Worm (Caenorhabditis elegans): ENCODE measurements around the gene C42C1.9.

ce11 chrIV:12305956-12306355, 16.7 kb downstream of the C42C1.9 start:
- TF ChIP-seq unc-62 (GFP tag; optimal IDR thresholded peaks at IDR 0.05): no peak
- TF ChIP-seq R02D3.7 (tag; optimal IDR thresholded peaks at IDR 0.05): no peak
- TF ChIP-seq egl-27 (tag; optimal IDR thresholded peaks at IDR 0.05): no peak
- TF ChIP-seq ceh-9 (tag; optimal IDR thresholded peaks at IDR 0.05): no peak
- no peak for TF ChIP-seq nhr-76 (tag; optimal IDR thresholded peaks at IDR 0.05)
- no peak for TF ChIP-seq nhr-237 (tag; optimal IDR thresholded peaks at IDR 0.05)
- no peak for TF ChIP-seq jun-1 (tag; optimal IDR thresholded peaks at IDR 0.05)
- TF ChIP-seq fos-1 (tag; optimal IDR thresholded peaks at IDR 0.05): no peak
- TF ChIP-seq nhr-67 (tag; optimal IDR thresholded peaks at IDR 0.05): no peak
